Worm (Caenorhabditis elegans): Measurements from ENCODE around the gene rpb-6.

rpb-6 gene

DNA sequence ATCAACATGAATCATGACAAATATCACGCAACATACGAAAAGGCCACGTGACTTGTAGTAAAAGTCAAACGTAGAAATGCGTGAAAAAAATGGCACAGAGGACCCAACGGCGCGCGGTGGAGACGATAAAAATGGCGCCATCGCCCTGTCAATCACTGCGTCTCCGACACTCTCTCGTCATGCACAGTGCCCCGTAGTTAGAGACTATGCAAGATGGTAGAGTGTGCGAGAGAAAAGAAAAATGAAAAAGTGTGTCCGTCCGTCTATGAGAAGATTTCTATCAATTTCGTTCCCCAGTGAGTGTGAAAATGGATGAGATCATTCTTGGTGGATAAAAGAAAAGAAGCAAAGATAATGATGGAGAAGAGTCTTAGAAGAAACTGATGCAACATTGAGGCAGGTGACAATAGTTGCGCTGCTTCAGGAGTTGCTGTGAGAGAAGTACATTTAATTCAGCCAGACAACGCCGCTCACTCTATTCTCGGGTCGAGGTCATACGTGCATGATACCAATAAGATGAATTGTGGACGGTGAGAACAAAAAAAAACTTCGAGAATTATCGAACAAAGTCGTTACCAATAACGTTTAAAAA, 23.6 kb upstream of the rpb-6 start (continued):
- TF ChIP-seq somi-1 (GFP tag; optimal IDR thresholded peaks at IDR 0.05), result peak; percentile 31
- TF ChIP-seq snpc-4 (GFP tag; optimal IDR thresholded peaks at IDR 0.05), result no peak
- peak in 2 of 4 experiments; percentile 36 to 68 for TF ChIP-seq snpc-4 (tag; optimal IDR thresholded peaks at IDR 0.05)
- TF ChIP-seq T26A5.8 (tag; optimal IDR thresholded peaks at IDR 0.05), result no peak
- TF ChIP-seq Y95B8A.8 (GFP tag; IDR thresholded peaks at IDR 0.05), result 0 out of 2 replicates have a peak, but pooled peaks have one; percentile 36
- no peak for TF ChIP-seq ztf-18 (tag; optimal IDR thresholded peaks at IDR 0.05)
- TF ChIP-seq zfh-2 (GFP tag; conservative IDR thresholded peaks at IDR 0.05), result peak; percentile 66
- no peak for TF ChIP-seq nfya-1 (tag; optimal IDR thresholded peaks at IDR 0.05; ENCODE audit: borderline replicate concordance, insufficient read depth)
- TF ChIP-seq egl-18 (GFP tag; IDR thresholded peaks at IDR 0.05), result no peak
- peak; percentile 79 for TF ChIP-seq ama-1 (optimal IDR thresholded peaks at IDR 0.05)
- no peak for TF ChIP-seq ama-1 (GFP tag; optimal IDR thresholded peaks at IDR 0.05)
- 0 out of 2 replicates have a peak, but pooled peaks have one; percentile 37 for TF ChIP-seq lin-26 (GFP tag; IDR thresholded peaks at IDR 0.05)
- TF ChIP-seq unc-62 (GFP tag; optimal IDR thresholded peaks at IDR 0.05), result peak; percentile 16
- peak; percentile 64 for TF ChIP-seq hsf-1 (GFP tag; IDR thresholded peaks at IDR 0.05)
- peak; percentile 30 for TF ChIP-seq atf-7 (tag; optimal IDR thresholded peaks at IDR 0.05)
- TF ChIP-seq aptf-2 (GFP tag; conservative IDR thresholded peaks at IDR 0.05), result 0 out of 2 replicates have a peak, but pooled peaks have one; percentile 38
- TF ChIP-seq dpff-1 (tag; optimal IDR thresholded peaks at IDR 0.05), result no peak
- peak; percentile 17; the same call in 1 of the 2 replicates for TF ChIP-seq K11D2.4 (GFP tag; IDR thresholded peaks at IDR 0.05)
- peak; percentile 59 for TF ChIP-seq tlf-1 (GFP tag; optimal IDR thresholded peaks at IDR 0.05)
- peak; percentile 67; the same call in 1 of the 2 replicates for TF ChIP-seq nfyb-1 (GFP tag; IDR thresholded peaks at IDR 0.05)
- TF ChIP-seq F10E7.11 (tag; optimal IDR thresholded peaks at IDR 0.05), result no peak
- peak; percentile 55 for TF ChIP-seq tbp1 (GFP tag; optimal IDR thresholded peaks at IDR 0.05)
- peak; percentile 35; the same call in 1 of the 2 replicates for TF ChIP-seq ekl-4 (GFP tag; IDR thresholded peaks at IDR 0.05)
- peak; percentile 36 for TF ChIP-seq attf-5 (GFP tag; optimal IDR thresholded peaks at IDR 0.05)
- TF ChIP-seq mxl-1 (tag; optimal IDR thresholded peaks at IDR 0.05), result no peak
- peak; percentile 73 for TF ChIP-seq B0336.3 (GFP tag; IDR thresholded peaks at IDR 0.05)
- TF ChIP-seq ztf-26 (tag; optimal IDR thresholded peaks at IDR 0.05), result peak; percentile 84
- TF ChIP-seq F33H1.4 (GFP tag; IDR thresholded peaks at IDR 0.05), result peak; percentile 7; the same call in 1 of the 2 replicates
- no peak for TF ChIP-seq ceh-79 (tag; optimal IDR thresholded peaks at IDR 0.05)
- peak; percentile 51 for TF ChIP-seq pha-4 (tag; optimal IDR thresholded peaks at IDR 0.05)
- TF ChIP-seq Y53F4B.3 (GFP tag; IDR thresholded peaks at IDR 0.05), result no peak
- peak in 1 of 2 experiments; percentile 19 for TF ChIP-seq let-607 (tag; optimal IDR thresholded peaks at IDR 0.05)
- peak; percentile 72; the same call in 1 of the 2 replicates for TF ChIP-seq dox-1 (GFP tag; IDR thresholded peaks at IDR 0.05)
- peak; percentile 65 for TF ChIP-seq ztf-3 (GFP tag; optimal IDR thresholded peaks at IDR 0.05)
- peak; percentile 52; the same call in 1 of the 2 replicates for TF ChIP-seq hmg-1.2 (GFP tag; IDR thresholded peaks at IDR 0.05)
- TF ChIP-seq B0035.1 (tag; optimal IDR thresholded peaks at IDR 0.05), result peak; percentile 9
- peak; percentile 15 for TF ChIP-seq gei-17 (GFP tag; optimal IDR thresholded peaks at IDR 0.05)
- TF ChIP-seq nhr-90 (tag; optimal IDR thresholded peaks at IDR 0.05), result peak; percentile 55
- TF ChIP-seq Y56A3A.18 (GFP tag; IDR thresholded peaks at IDR 0.05), result 0 out of 2 replicates have a peak, but pooled peaks have one; percentile 9
- TF ChIP-seq ets-4 (GFP tag; optimal IDR thresholded peaks at IDR 0.05), result peak; percentile 80
- no peak for TF ChIP-seq xnd-1 (tag; optimal IDR thresholded peaks at IDR 0.05)
- no peak for TF ChIP-seq hrde-1 (tag; optimal IDR thresholded peaks at IDR 0.05; ENCODE audit: borderline replicate concordance)

All from whole organism, young adult.